Worm (Caenorhabditis elegans) whole organism, early embryonic: Measurements from ENCODE around the gene Y82E9BL.6.

ENCODE experiments used
- ama-1 ChIP-seq: fragments of 150-350 bp; optimal IDR thresholded peaks from 2 replicates; lab custom pipeline; 2014
- ceh-36 ChIP-seq: sonication (generic microtip); optimal IDR thresholded peaks from 2 replicates; lab custom pipeline; 2016; ENCODE audit warnings: missing genetic modification characterization, inconsistent platforms, missing compliant biosample characterization
- hnd-1 ChIP-seq: sonication (generic microtip); optimal IDR thresholded peaks from 2 replicates; lab custom pipeline; 2016; ENCODE audit warnings: missing genetic modification characterization, missing compliant biosample characterization
- tbx-11 ChIP-seq: fragments of 200-800 bp; sonication (Bioruptor generic); IDR thresholded peaks from 2 replicates; pipeline ENCODE4 v1.3.6; 2022; ENCODE audit warnings: missing genetic modification characterization, missing compliant biosample characterization

DNA sequence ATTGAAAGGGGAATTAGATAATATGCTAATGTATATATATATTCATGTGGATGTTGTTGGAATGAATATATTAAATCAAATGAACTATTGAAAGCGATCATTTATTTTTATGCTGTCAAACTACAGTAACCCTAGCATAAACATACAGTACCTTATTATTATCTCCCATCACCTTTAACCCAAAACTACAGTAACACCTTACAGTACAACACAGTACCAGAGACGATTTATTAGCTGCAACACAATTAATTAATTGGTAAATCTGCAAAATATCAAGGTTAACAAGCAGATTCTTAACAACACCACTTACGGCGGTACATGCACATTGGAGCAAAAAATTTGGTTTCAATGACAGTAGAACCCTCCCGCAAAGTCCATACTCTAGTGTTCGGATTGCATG, 9.7 kb upstream of the Y82E9BL.6 start, which contains the start of gene Y82E9BL.1:
- TF ChIP-seq hnd-1 (tag; lab: Kevin White, UChicago), result no peak
- no peak for TF ChIP-seq tbx-11
- no peak for TF ChIP-seq ceh-36 (tag; lab: Kevin White, UChicago)
- TF ChIP-seq ama-1 (lab: Kevin White, UChicago), result no peak
